Worm (Caenorhabditis elegans) whole organism, early embryonic: ENCODE results near the gene sqv-1.

Experiments used
- B0310.2 ChIP-seq: sonication (generic microtip); optimal IDR thresholded peaks from 2 replicates; lab custom pipeline; 2016; ENCODE audit warnings: mild to moderate bottlenecking, missing genetic modification characterization, missing compliant biosample characterization
- F13C5.2 ChIP-seq: sonication (generic microtip); optimal IDR thresholded peaks from 2 replicates; lab custom pipeline; 2017; ENCODE audit warnings: mild to moderate bottlenecking, missing genetic modification characterization, inconsistent platforms, missing compliant biosample characterization
- aly-1 ChIP-seq: sonication (generic microtip); optimal IDR thresholded peaks from 2 replicates; lab custom pipeline; 2016; ENCODE audit warnings: missing genetic modification characterization, missing compliant biosample characterization
- ama-1 ChIP-seq: fragments of 150-350 bp; optimal IDR thresholded peaks from 2 replicates; lab custom pipeline; 2014
- ceh-13 ChIP-seq: fragments of 200-800 bp; sonication (Bioruptor generic); optimal IDR thresholded peaks from 2 replicates; lab custom pipeline; 2018; ENCODE audit warnings: mild to moderate bottlenecking, missing genetic modification characterization, missing compliant biosample characterization
- ceh-36 ChIP-seq: sonication (generic microtip); optimal IDR thresholded peaks from 2 replicates; lab custom pipeline; 2016; ENCODE audit warnings: missing genetic modification characterization, inconsistent platforms, missing compliant biosample characterization
- ets-7 ChIP-seq: sonication (generic microtip); optimal IDR thresholded peaks from 2 replicates; lab custom pipeline; 2016; ENCODE audit warnings: missing genotype, missing genetic modification characterization, missing compliant biosample characterization
- flt-1 ChIP-seq: fragments of 200-800 bp; sonication (Bioruptor generic); IDR thresholded peaks from 2 replicates; pipeline ENCODE4 v1.3.6; 2022; ENCODE audit warnings: missing genetic modification characterization, missing compliant biosample characterization
- hmbx-1 ChIP-seq: sonication (generic microtip); optimal IDR thresholded peaks from 2 replicates; lab custom pipeline; 2016; ENCODE audit warnings: mild to moderate bottlenecking, missing genetic modification characterization, missing compliant biosample characterization
- hmg-4 ChIP-seq: fragments of 200-800 bp; sonication (Bioruptor generic); optimal IDR thresholded peaks from 2 replicates; lab custom pipeline; 2018; ENCODE audit warnings: mild to moderate bottlenecking, missing genetic modification characterization, missing compliant biosample characterization
- hnd-1 ChIP-seq: sonication (generic microtip); optimal IDR thresholded peaks from 2 replicates; lab custom pipeline; 2016; ENCODE audit warnings: missing genetic modification characterization, missing compliant biosample characterization
- pes-1 ChIP-seq: fragments of 200-800 bp; sonication (Bioruptor generic); IDR thresholded peaks from 2 replicates; pipeline ENCODE4 v1.3.6; 2022; ENCODE audit warnings: missing genetic modification reagents, missing genetic modification characterization, missing compliant biosample characterization
- scrt-1 ChIP-seq: fragments of 200-800 bp; sonication (Bioruptor generic); IDR thresholded peaks from 2 replicates; pipeline ENCODE4 v1.3.6; 2022; ENCODE audit warnings: missing genetic modification characterization, missing compliant biosample characterization
- sea-1 ChIP-seq: fragments of 200-800 bp; sonication (Bioruptor generic); conservative IDR thresholded peaks from 2 replicates; pipeline ENCODE4 v1.3.6; 2022; ENCODE audit warnings: missing genetic modification characterization, missing compliant biosample characterization
- tbx-11 ChIP-seq: fragments of 200-800 bp; sonication (Bioruptor generic); IDR thresholded peaks from 2 replicates; pipeline ENCODE4 v1.3.6; 2022; ENCODE audit warnings: missing genetic modification characterization, missing compliant biosample characterization
- tbx-37 ChIP-seq: fragments of 200-800 bp; sonication (Bioruptor generic); conservative IDR thresholded peaks from 2 replicates; pipeline ENCODE4 v1.3.6; 2022; ENCODE audit warnings: missing genetic modification reagents, missing genetic modification characterization, missing compliant biosample characterization
- tra-4 ChIP-seq: sonication (generic microtip); optimal IDR thresholded peaks from 2 replicates; lab custom pipeline; 2017; ENCODE audit warnings: missing genetic modification characterization, missing compliant biosample characterization

sqv-1 gene

DNA sequence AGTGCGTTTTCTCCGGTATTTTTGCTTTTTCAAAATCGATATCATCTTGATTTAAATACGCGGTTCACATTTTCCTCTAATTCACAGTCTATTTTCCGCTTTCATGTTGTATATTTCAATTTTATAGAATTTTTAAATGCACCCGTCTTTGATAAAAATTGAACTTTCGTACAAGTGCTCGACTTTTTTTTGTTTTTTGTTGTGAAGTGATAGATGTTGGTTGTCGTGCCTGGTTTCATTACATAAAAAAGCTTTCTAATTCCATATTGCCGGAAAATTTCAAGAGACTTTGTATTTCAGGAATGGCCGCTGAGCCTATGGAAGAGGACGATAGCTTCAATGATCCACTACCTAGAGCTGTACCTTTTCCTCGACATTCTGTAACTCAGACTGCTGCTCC lies 2.2 kb downstream of the sqv-1 start, which contains the start of gene D2096.12:
Gene D2096.12, plus strand, starts transcription at position 301 of the 400 bp plus-strand sequence.
- TF ChIP-seq ceh-13 (GFP tag; lab: Kevin White, UChicago) (no peak), sea-1 (GFP tag; lab: Robert Waterston, UW) (no peak), tra-4 (tag; lab: Kevin White, UChicago) (no peak), ets-7 (no peak), hnd-1 (no peak), tbx-37 (no peak), tbx-11 (GFP tag; lab: Robert Waterston, UW) (no peak), hmg-4 (GFP tag; lab: Kevin White, UChicago) (no peak), ceh-36 (no peak), flt-1 (GFP tag; lab: Robert Waterston, UW) (no peak)

DNA sequence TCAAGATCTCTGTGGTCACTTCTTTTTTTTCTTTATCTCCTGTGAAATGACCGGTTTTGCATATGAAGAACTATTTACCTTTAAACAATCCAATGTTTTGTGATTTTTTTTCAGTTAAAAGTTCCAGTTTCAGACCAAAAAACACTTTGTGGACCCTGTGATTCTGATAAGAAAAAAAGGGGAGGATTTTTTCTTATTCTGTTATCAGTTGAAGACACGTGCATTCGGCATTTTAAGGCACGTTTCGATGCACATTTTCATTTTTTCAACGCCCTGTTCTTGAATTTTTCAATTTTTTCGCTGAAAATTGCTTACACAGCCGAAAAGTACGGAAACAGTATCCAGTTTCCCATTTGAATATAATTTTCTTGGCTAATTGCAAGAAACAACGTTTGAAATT lies 5.4 kb downstream of the sqv-1 start, which contains the start of gene aagr-1:
Gene aagr-1, plus strand, starts transcription at position 227 of the 400 bp plus-strand sequence.
- TF ChIP-seq ceh-13 (GFP tag; lab: Kevin White, UChicago) (no peak), ama-1 (lab: Kevin White, UChicago) (no peak)

- TF ChIP-seq B0310.2 (tag; lab: Kevin White, UChicago), result no peak
- TF ChIP-seq ceh-13 (GFP tag; lab: Kevin White, UChicago), result no peak
- TF ChIP-seq ets-7, result no peak
- no peak for TF ChIP-seq pes-1 (GFP tag; lab: Robert Waterston, UW)
- no peak for TF ChIP-seq hmg-4 (GFP tag; lab: Kevin White, UChicago)
- TF ChIP-seq ceh-36, result no peak
- no peak for TF ChIP-seq tbx-37
- TF ChIP-seq tbx-11 (GFP tag; lab: Robert Waterston, UW), result no peak
- no peak for TF ChIP-seq flt-1 (GFP tag; lab: Robert Waterston, UW)
- no peak for TF ChIP-seq aly-1
- no peak for TF ChIP-seq sea-1 (GFP tag; lab: Robert Waterston, UW)
- no peak for TF ChIP-seq F13C5.2 (tag; lab: Kevin White, UChicago)
- TF ChIP-seq hnd-1, result no peak
- no peak for TF ChIP-seq ama-1 (lab: Kevin White, UChicago)
Measured at ce11 chrIV:8367887-8368286, 7.0 kb downstream of the sqv-1 start.

ce11 chrIV:8369135-8369534 lies 8.2 kb downstream of the sqv-1 start, which contains the start of gene D2096.6:
D2096.6 (minus strand) TSS chrIV:8369235.
- TF ChIP-seq sea-1 (GFP tag; lab: Robert Waterston, UW) (no peak), tbx-37 (no peak), F13C5.2 (tag; lab: Kevin White, UChicago) (no peak), ets-7 (no peak), ama-1 (lab: Kevin White, UChicago) (no peak), B0310.2 (tag; lab: Kevin White, UChicago) (no peak), ceh-36 (no peak), pes-1 (GFP tag; lab: Robert Waterston, UW) (no peak), hnd-1 (no peak)

DNA sequence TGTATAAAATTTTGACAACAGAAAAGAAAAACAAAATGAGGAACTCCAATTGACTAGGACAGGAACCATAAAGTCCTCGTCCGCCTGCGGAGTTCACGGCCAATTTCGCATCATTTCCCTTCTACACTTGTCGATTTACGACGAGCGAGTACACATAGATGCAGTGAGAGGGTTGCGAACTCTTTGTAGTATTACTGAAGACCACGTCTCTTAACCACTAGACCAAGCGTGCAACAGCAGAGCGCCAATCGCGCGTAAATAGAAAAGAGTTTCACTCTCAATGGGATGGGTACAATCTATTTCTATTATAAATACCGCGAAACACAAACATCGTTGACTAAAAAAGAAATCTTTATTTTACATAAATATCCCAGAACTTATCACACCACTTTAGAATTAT lies 14.5 kb downstream of the sqv-1 start:
- TF ChIP-seq tbx-37 (peak; percentile 94), F13C5.2 (tag; lab: Kevin White, UChicago) (peak; percentile 92), ceh-13 (GFP tag; lab: Kevin White, UChicago) (peak; percentile 82), B0310.2 (tag; lab: Kevin White, UChicago) (peak; percentile 85), hmg-4 (GFP tag; lab: Kevin White, UChicago) (peak; percentile 96), aly-1 (peak; percentile 91), hnd-1 (peak; percentile 82), scrt-1 (GFP tag; lab: Robert Waterston, UW) (peak; percentile 93), hmbx-1 (tag; lab: Kevin White, UChicago) (peak; percentile 88), ets-7 (peak; percentile 75), tra-4 (tag; lab: Kevin White, UChicago) (peak; percentile 84), ceh-36 (peak; percentile 91), sea-1 (GFP tag; lab: Robert Waterston, UW) (peak; percentile 92), ama-1 (lab: Kevin White, UChicago) (no peak), pes-1 (GFP tag; lab: Robert Waterston, UW) (peak; percentile 94), tbx-11 (GFP tag; lab: Robert Waterston, UW) (peak; percentile 88), flt-1 (GFP tag; lab: Robert Waterston, UW) (peak; percentile 94)

DNA sequence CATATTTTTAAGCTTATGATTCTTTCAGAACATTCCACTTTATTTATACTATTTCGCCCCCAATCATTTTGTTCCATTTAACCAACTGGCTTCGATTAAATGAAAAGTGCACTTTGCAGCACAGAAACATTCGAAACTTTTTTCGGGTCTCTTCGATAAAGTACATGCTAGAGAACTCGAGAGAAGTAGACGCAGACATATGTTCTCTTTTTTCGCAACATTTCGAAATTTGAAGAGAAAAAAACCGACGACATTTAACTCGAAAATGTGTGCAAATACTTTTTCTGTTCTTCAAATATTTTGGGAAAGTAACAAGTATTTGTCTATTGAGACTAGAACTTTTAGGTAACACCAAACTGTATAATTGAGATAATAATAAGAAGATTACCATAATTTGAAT lies 16.0 kb downstream of the sqv-1 start:
- no peak for TF ChIP-seq scrt-1 (GFP tag; lab: Robert Waterston, UW)
- no peak for TF ChIP-seq sea-1 (GFP tag; lab: Robert Waterston, UW)
- no peak for TF ChIP-seq flt-1 (GFP tag; lab: Robert Waterston, UW)
- no peak for TF ChIP-seq ets-7
- TF ChIP-seq aly-1, result no peak
- no peak for TF ChIP-seq hmg-4 (GFP tag; lab: Kevin White, UChicago)
- no peak for TF ChIP-seq F13C5.2 (tag; lab: Kevin White, UChicago)
- no peak for TF ChIP-seq hmbx-1 (tag; lab: Kevin White, UChicago)
- TF ChIP-seq tra-4 (tag; lab: Kevin White, UChicago), result no peak
- no peak for TF ChIP-seq ceh-36

DNA sequence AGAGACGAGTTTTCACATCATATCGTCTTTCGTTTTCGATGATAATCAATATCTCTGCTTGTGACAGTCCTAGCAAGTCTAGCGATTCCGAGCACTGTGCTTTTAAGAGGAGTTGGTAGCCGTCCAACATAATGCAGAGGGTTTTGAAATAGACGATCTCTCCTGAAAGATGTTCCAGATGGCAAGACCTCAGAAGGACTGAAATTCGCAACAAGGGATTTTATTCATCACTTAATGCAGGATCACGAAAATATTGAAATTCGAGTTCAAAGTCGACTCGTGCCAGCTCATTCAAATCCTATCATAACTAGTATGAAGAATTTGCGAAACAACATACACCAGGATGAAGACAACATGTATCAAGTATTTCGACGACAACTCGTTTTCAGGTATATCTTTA lies 16.6 kb downstream of the sqv-1 start, which contains the start of gene D2096.7:
Gene D2096.7, minus strand, starts transcription at position 130 of the 400 bp plus-strand sequence.
- TF ChIP-seq ceh-36 (no peak), ets-7 (no peak), aly-1 (no peak), flt-1 (GFP tag; lab: Robert Waterston, UW) (no peak), hmbx-1 (tag; lab: Kevin White, UChicago) (no peak), tra-4 (tag; lab: Kevin White, UChicago) (no peak), F13C5.2 (tag; lab: Kevin White, UChicago) (no peak), hnd-1 (no peak), tbx-37 (no peak), hmg-4 (GFP tag; lab: Kevin White, UChicago) (no peak), ceh-13 (GFP tag; lab: Kevin White, UChicago) (no peak), tbx-11 (GFP tag; lab: Robert Waterston, UW) (no peak), sea-1 (GFP tag; lab: Robert Waterston, UW) (no peak)

DNA sequence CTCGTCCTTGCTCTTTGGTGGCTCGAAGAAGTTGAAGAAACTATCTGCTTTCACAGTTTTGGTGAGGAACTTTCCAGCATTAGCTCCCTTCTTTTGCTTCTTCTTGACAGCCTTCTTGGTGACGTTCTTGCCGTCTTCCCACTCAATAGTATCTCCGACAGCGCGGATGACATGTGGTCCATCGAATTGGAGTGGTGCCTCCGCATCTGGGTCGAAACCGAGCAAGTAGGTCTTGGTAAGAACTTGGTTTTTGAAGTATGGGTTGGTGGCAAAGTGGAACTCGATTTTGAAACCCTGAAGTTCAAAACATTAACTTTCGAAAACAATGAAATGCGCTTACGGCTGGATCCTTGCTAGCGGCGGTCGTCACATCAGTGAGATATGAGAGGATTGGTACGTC lies 17.4 kb downstream of the sqv-1 start:
- no peak for TF ChIP-seq B0310.2 (tag; lab: Kevin White, UChicago)
- no peak for TF ChIP-seq scrt-1 (GFP tag; lab: Robert Waterston, UW)
- no peak for TF ChIP-seq flt-1 (GFP tag; lab: Robert Waterston, UW)
- no peak for TF ChIP-seq tbx-37
- no peak for TF ChIP-seq ceh-36
- no peak for TF ChIP-seq hnd-1
- TF ChIP-seq pes-1 (GFP tag; lab: Robert Waterston, UW), result no peak
- no peak for TF ChIP-seq aly-1
- no peak for TF ChIP-seq ets-7
- no peak for TF ChIP-seq hmg-4 (GFP tag; lab: Kevin White, UChicago)
- no peak for TF ChIP-seq ceh-13 (GFP tag; lab: Kevin White, UChicago)
- no peak for TF ChIP-seq tra-4 (tag; lab: Kevin White, UChicago)
